Fruit fly (Drosophila melanogaster): ENCODE results near the gene eIF3l.

DNA sequence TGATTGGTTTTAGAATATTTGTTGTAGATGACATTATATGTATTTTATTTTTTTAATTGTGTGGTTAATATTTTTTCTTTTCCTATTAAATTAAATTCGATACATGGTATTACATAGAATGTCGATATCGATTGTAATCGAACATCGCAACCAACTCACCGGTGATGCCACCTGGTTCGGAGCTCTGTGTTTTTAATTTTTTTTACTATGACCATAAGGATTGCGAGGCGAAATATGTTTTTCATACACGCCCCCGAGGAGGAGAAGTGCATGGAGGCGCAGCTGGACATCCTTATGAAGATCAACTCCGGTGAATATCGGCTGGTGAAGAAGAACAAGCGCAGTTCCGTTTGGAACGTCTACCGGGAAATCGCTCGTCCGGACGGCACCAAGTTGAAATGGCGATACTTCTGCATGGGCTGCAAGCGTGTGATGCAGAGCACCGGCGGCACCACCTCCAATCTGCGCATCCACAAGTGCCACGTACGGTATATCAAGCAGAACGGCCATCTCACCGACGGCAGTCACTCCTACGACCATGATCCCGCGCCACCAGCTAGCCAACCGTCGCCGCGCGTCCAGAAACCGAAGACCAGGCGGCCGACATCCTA, 25.9 kb downstream of the eIF3l start, which contains the start of gene CG11560:
- TF ChIP-seq usp (GFP tag; optimal IDR thresholded peaks at IDR 0.05) (no peak), tai (GFP tag; optimal IDR thresholded peaks at IDR 0.05) (no peak)
